Worm (Caenorhabditis elegans): ENCODE measurements around the gene fbxa-32.

DNA sequence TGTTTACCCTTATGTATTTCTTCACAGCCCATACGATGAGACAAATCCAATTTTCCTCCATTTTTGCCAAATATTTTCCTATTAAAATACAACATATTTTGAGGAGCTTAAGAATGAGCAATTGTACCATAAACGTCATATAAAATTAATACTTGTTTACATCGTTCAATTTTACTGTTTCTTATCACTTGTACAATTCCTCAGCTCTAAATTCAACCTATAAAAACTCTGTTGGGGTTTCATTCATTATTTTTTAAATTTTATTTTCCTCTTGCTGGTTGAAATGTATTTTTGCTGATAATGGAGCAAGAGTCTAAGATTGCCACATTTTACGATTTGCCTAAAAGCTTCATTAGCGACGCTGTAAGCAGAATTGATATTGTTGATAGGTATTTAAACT, 34.4 kb upstream of the fbxa-32 start, which contains the start of gene fbxa-75:
- TF ChIP-seq nhr-25 (tag; optimal IDR thresholded peaks at IDR 0.05) (no peak), pqm-1 (tag; optimal IDR thresholded peaks at IDR 0.05) (no peak), jun-1 (tag; optimal IDR thresholded peaks at IDR 0.05) (no peak), nhr-11 (tag; optimal IDR thresholded peaks at IDR 0.05) (no peak), unc-39 (tag; optimal IDR thresholded peaks at IDR 0.05) (no peak), nhr-23 (tag; optimal IDR thresholded peaks at IDR 0.05) (no peak), nhr-77 (tag; optimal IDR thresholded peaks at IDR 0.05) (no peak), fkh-10 (GFP tag; optimal IDR thresholded peaks at IDR 0.05) (no peak), fos-1 (tag; optimal IDR thresholded peaks at IDR 0.05) (no peak), ama-1 (optimal IDR thresholded peaks at IDR 0.05) (no peak), nhr-12 (tag; optimal IDR thresholded peaks at IDR 0.05) (no peak), ceh-9 (tag; optimal IDR thresholded peaks at IDR 0.05) (no peak), mml-1 (tag; optimal IDR thresholded peaks at IDR 0.05) (no peak), R02D3.7 (tag; optimal IDR thresholded peaks at IDR 0.05) (no peak)

Data from whole organism, L3 larva.